Fruit fly (Drosophila melanogaster) whole organism, embryonic: Measurements from ENCODE around the gene CG16710.

Source experiments
- ATbp ChIP-seq: fragments of 200-800 bp; sonication (Bioruptor generic); optimal IDR thresholded peaks from 2 replicates; lab custom pipeline; 2017; ENCODE audit warnings: missing biosample characterization, mild to moderate bottlenecking, missing genetic modification characterization, missing genetic modification reagents
- Abd-B ChIP-seq: fragments of 200-800 bp; sonication (Bioruptor generic); optimal IDR thresholded peaks from 2 replicates; lab custom pipeline; 2018; ENCODE audit warnings: missing biosample characterization, mild to moderate bottlenecking, missing genetic modification characterization, moderate library complexity
- Ada2b ChIP-seq: fragments of 200-800 bp; sonication (Bioruptor generic); IDR thresholded peaks from 2 replicates; pipeline ENCODE4 v1.3.6; 2022; ENCODE audit warnings: missing biosample characterization, missing genetic modification characterization
- Aef1 ChIP-seq: fragments of 200-800 bp; sonication (Bioruptor generic); IDR thresholded peaks from 3 replicates; pipeline ENCODE4 v1.3.6; 2022; ENCODE audit warnings: missing biosample characterization, missing genetic modification characterization
- CG10654 ChIP-seq: fragments of 200-800 bp; sonication (Bioruptor generic); optimal IDR thresholded peaks from 2 replicates; lab custom pipeline; 2016; ENCODE audit warnings: missing biosample characterization, missing genetic modification characterization
- CG11504 ChIP-seq: fragments of 200-800 bp; sonication (Bioruptor generic); optimal IDR thresholded peaks from 3 replicates; lab custom pipeline; 2019; ENCODE audit warnings: missing biosample characterization, mild to moderate bottlenecking, missing genetic modification characterization, moderate library complexity
- CG12391 ChIP-seq: fragments of 200-800 bp; sonication (Bioruptor generic); optimal IDR thresholded peaks from 3 replicates; lab custom pipeline; 2018; ENCODE audit warnings: missing biosample characterization, mild to moderate bottlenecking, missing genetic modification characterization, moderate library complexity
- CG13123 ChIP-seq: fragments of 200-800 bp; sonication (Bioruptor generic); optimal IDR thresholded peaks from 2 replicates; lab custom pipeline; 2016; ENCODE audit warnings: missing biosample characterization, missing genetic modification characterization
- CG13624 ChIP-seq: fragments of 200-800 bp; sonication (Bioruptor generic); optimal IDR thresholded peaks from 2 replicates; lab custom pipeline; 2016; ENCODE audit warnings: missing biosample characterization, missing genetic modification characterization
- CG15073 ChIP-seq: fragments of 200-800 bp; sonication (Bioruptor generic); optimal IDR thresholded peaks from 2 replicates; lab custom pipeline; 2016; ENCODE audit warnings: missing biosample characterization, missing genetic modification characterization
- CG17829 ChIP-seq: fragments of 200-800 bp; optimal IDR thresholded peaks from 2 replicates; lab custom pipeline; 2019; ENCODE audit warnings: missing biosample characterization, mild to moderate bottlenecking, missing genetic modification characterization, moderate library complexity
- CG18764 ChIP-seq: fragments of 200-800 bp; sonication (Bioruptor generic); optimal IDR thresholded peaks from 3 replicates; lab custom pipeline; 2016; ENCODE audit warnings: missing biosample characterization, missing genetic modification characterization
- CG2116 ChIP-seq: fragments of 200-800 bp; sonication (Bioruptor generic); optimal IDR thresholded peaks from 3 replicates; lab custom pipeline; 2018; ENCODE audit warnings: missing biosample characterization, mild to moderate bottlenecking, missing genetic modification characterization
- CG2129 ChIP-seq: fragments of 200-800 bp; sonication (Bioruptor generic); IDR thresholded peaks from 2 replicates; pipeline ENCODE4 v1.3.6; 2022; ENCODE audit warnings: missing biosample characterization, missing genetic modification characterization; ENCODE audit not compliant: partially characterized antibody
- CG30403 ChIP-seq: fragments of 200-800 bp; sonication (Bioruptor generic); optimal IDR thresholded peaks from 3 replicates; lab custom pipeline; 2016; ENCODE audit warnings: missing biosample characterization, missing genetic modification characterization
- CG3281 ChIP-seq: fragments of 200-800 bp; sonication (Bioruptor generic); optimal IDR thresholded peaks from 3 replicates; lab custom pipeline; 2017; ENCODE audit warnings: missing biosample characterization, mild to moderate bottlenecking, missing genetic modification characterization
- CG33213 ChIP-seq: fragments of 200-800 bp; sonication (Bioruptor generic); optimal IDR thresholded peaks from 3 replicates; lab custom pipeline; 2016; ENCODE audit warnings: missing biosample characterization, missing genetic modification characterization
- CG3407 ChIP-seq: fragments of 200-800 bp; sonication (Bioruptor generic); optimal IDR thresholded peaks from 2 replicates; lab custom pipeline; 2018; ENCODE audit warnings: missing biosample characterization, mild to moderate bottlenecking, missing genetic modification characterization
- CG3847 ChIP-seq: fragments of 200-800 bp; sonication (Bioruptor generic); IDR thresholded peaks from 2 replicates; pipeline ENCODE4 v1.3.6; 2022; ENCODE audit warnings: missing biosample characterization, missing genetic modification characterization
- CG6175 ChIP-seq: fragments of 200-800 bp; sonication (Bioruptor generic); IDR thresholded peaks from 3 replicates; pipeline ENCODE4 v1.3.6; 2022; ENCODE audit warnings: missing biosample characterization, missing genetic modification characterization
- CG6854 ChIP-seq: fragments of 200-800 bp; sonication (Bioruptor generic); optimal IDR thresholded peaks from 3 replicates; lab custom pipeline; 2017; ENCODE audit warnings: missing biosample characterization, mild to moderate bottlenecking, missing genetic modification characterization
- CG9609 ChIP-seq: fragments of 200-800 bp; sonication (Bioruptor generic); optimal IDR thresholded peaks from 3 replicates; lab custom pipeline; 2016; ENCODE audit warnings: missing biosample characterization, missing genetic modification characterization
- CHES-1-like ChIP-seq: fragments of 200-800 bp; sonication (Bioruptor generic); optimal IDR thresholded peaks from 2 replicates; lab custom pipeline; 2016; ENCODE audit warnings: missing biosample characterization, missing genetic modification characterization
- CrebB ChIP-seq: fragments of 200-800 bp; sonication (Bioruptor generic); optimal IDR thresholded peaks from 3 replicates; lab custom pipeline; 2018; ENCODE audit warnings: missing biosample characterization, mild to moderate bottlenecking, missing genetic modification characterization
- Dip2 ChIP-seq: fragments of 200-800 bp; sonication (Bioruptor generic); IDR thresholded peaks from 2 replicates; pipeline ENCODE4 v1.3.6; 2022; ENCODE audit warnings: missing biosample characterization, missing genetic modification characterization
- Dp ChIP-seq: fragments of 200-800 bp; sonication (Bioruptor generic); optimal IDR thresholded peaks from 2 replicates; lab custom pipeline; 2018; ENCODE audit warnings: missing biosample characterization, mild to moderate bottlenecking, missing genetic modification characterization, moderate library complexity
- Ets97D ChIP-seq: fragments of 200-800 bp; sonication (Bioruptor generic); optimal IDR thresholded peaks from 3 replicates; lab custom pipeline; 2016; ENCODE audit warnings: missing biosample characterization, missing genetic modification characterization
- Hmr ChIP-seq: fragments of 200-800 bp; sonication (Bioruptor generic); optimal IDR thresholded peaks from 3 replicates; lab custom pipeline; 2017; ENCODE audit warnings: mild to moderate bottlenecking, missing biosample characterization, missing genetic modification reagents, missing genetic modification characterization
- Hr3 ChIP-seq: fragments of 200-800 bp; sonication (Bioruptor generic); optimal IDR thresholded peaks from 3 replicates; lab custom pipeline; 2016; ENCODE audit warnings: missing biosample characterization, missing genetic modification characterization
- Lim3 ChIP-seq: fragments of 200-800 bp; sonication (Bioruptor generic); IDR thresholded peaks from 2 replicates; pipeline ENCODE4 v1.3.6; 2022; ENCODE audit warnings: missing biosample characterization, missing genetic modification characterization
- Lpt ChIP-seq: fragments of >200 bp; optimal IDR thresholded peaks from 2 replicates; lab custom pipeline; 2018; ENCODE audit warnings: missing biosample characterization, missing genetic modification characterization
- Oli ChIP-seq: fragments of 200-800 bp; sonication (Bioruptor generic); optimal IDR thresholded peaks from 2 replicates; lab custom pipeline; 2018; ENCODE audit warnings: missing biosample characterization, mild to moderate bottlenecking, missing genetic modification characterization, moderate library complexity
- Side ChIP-seq: fragments of 200-800 bp; sonication (Bioruptor generic); optimal IDR thresholded peaks from 2 replicates; lab custom pipeline; 2016; ENCODE audit warnings: missing biosample characterization, missing genetic modification characterization
- ci ChIP-seq: fragments of 200-800 bp; sonication (Bioruptor generic); IDR thresholded peaks from 3 replicates; pipeline ENCODE4 v1.3.6; 2022; ENCODE audit warnings: missing biosample characterization, missing genetic modification characterization
- crc ChIP-seq: fragments of 200-800 bp; sonication (Bioruptor generic); optimal IDR thresholded peaks from 2 replicates; lab custom pipeline; 2016; ENCODE audit warnings: missing biosample characterization, missing genetic modification characterization
- da ChIP-seq: fragments of 200-800 bp; sonication (Bioruptor generic); optimal IDR thresholded peaks from 2 replicates; lab custom pipeline; 2016; ENCODE audit warnings: missing biosample characterization, missing genetic modification characterization
- emc ChIP-seq: fragments of 200-800 bp; sonication (Bioruptor generic); optimal IDR thresholded peaks from 2 replicates; lab custom pipeline; 2016; ENCODE audit warnings: missing biosample characterization, missing genetic modification characterization
- fd3F ChIP-seq: fragments of 200-800 bp; sonication (Bioruptor generic); optimal IDR thresholded peaks from 2 replicates; lab custom pipeline; 2018; ENCODE audit warnings: missing biosample characterization, mild to moderate bottlenecking, missing genetic modification characterization, moderate library complexity
- gsb-n ChIP-seq: fragments of 200-800 bp; sonication (Bioruptor generic); optimal IDR thresholded peaks from 3 replicates; lab custom pipeline; 2018; ENCODE audit warnings: missing biosample characterization, mild to moderate bottlenecking, missing genetic modification characterization
- ham ChIP-seq: fragments of 200-800 bp; sonication (Bioruptor generic); IDR thresholded peaks from 2 replicates; pipeline ENCODE4 v1.3.6; 2022; ENCODE audit warnings: missing biosample characterization, missing genetic modification characterization
- jumu ChIP-seq: fragments of 200-800 bp; sonication (Bioruptor generic); optimal IDR thresholded peaks from 3 replicates; lab custom pipeline; 2016; ENCODE audit warnings: missing biosample characterization, missing genetic modification characterization
- kah ChIP-seq: fragments of 200-800 bp; sonication (Bioruptor generic); optimal IDR thresholded peaks from 2 replicates; lab custom pipeline; 2018; ENCODE audit warnings: missing biosample characterization, mild to moderate bottlenecking, missing genetic modification characterization
- lab ChIP-seq: fragments of 200-800 bp; sonication (Bioruptor generic); optimal IDR thresholded peaks from 3 replicates; lab custom pipeline; 2017; ENCODE audit warnings: missing biosample characterization, missing genetic modification characterization, mild to moderate bottlenecking, moderate library complexity, missing genetic modification reagents
- peb ChIP-seq: fragments of 200-800 bp; sonication (Bioruptor generic); IDR thresholded peaks from 2 replicates; pipeline ENCODE4 v1.3.6; 2022; ENCODE audit warnings: missing biosample characterization, missing genetic modification characterization
- schlank ChIP-seq: fragments of 200-800 bp; sonication (Bioruptor generic); optimal IDR thresholded peaks from 2 replicates; lab custom pipeline; 2018; ENCODE audit warnings: missing biosample characterization, mild to moderate bottlenecking, missing genetic modification characterization
- slbo ChIP-seq: fragments of 200-800 bp; sonication (Bioruptor generic); IDR thresholded peaks from 2 replicates; pipeline ENCODE4 v1.3.6; 2022; ENCODE audit warnings: missing biosample characterization, missing genetic modification characterization
- so ChIP-seq: fragments of 200-800 bp; sonication (Bioruptor generic); IDR thresholded peaks from 3 replicates; pipeline ENCODE4 v1.3.6; 2022; ENCODE audit warnings: missing biosample characterization, missing genetic modification characterization
- ssp ChIP-seq: fragments of 200-800 bp; sonication (Bioruptor generic); IDR thresholded peaks from 2 replicates; pipeline ENCODE4 v1.3.6; 2022; ENCODE audit warnings: missing biosample characterization, missing genetic modification characterization
- unpg ChIP-seq: fragments of 200-800 bp; sonication (Bioruptor generic); optimal IDR thresholded peaks from 3 replicates; lab custom pipeline; 2018; ENCODE audit warnings: missing biosample characterization, mild to moderate bottlenecking, missing genetic modification characterization, moderate library complexity
- vvl ChIP-seq: fragments of 200-800 bp; sonication (Bioruptor generic); IDR thresholded peaks from 2 replicates; pipeline ENCODE4 v1.3.6; 2022; ENCODE audit warnings: missing biosample characterization, missing genetic modification characterization
- zen ChIP-seq: fragments of 200-800 bp; sonication (Bioruptor generic); optimal IDR thresholded peaks from 3 replicates; lab custom pipeline; 2018; ENCODE audit warnings: missing biosample characterization, mild to moderate bottlenecking, missing genetic modification characterization, moderate library complexity

CG16710 gene

DNA sequence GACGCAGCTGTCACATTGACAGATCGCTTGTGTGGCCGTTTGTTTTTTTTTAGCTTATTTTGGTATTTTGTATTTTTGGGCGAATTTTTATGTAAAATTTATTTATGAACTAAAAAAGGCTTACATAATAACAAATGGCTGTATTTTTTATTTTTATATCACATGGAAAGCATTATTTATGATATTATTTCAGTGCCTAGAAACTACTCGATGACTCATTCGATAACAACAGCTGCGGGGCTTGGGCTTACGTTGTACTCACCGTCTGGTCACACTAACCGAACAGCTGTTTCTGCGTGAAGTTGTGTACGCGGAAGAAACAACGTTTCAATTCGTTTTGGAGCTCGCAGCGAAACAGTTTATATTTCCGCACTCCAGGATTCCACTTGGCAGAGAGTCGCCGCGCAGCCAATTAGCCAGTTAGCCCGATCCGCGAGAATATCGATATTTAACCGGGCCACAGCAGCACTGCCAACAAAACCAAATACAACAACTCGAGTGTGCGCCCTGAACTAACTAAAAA, 50.7 kb downstream of the CG16710 start, which contains the start of the genes Hmgcr and Rpn9 (continued):
- TF ChIP-seq crc (GFP tag; lab: Kevin White, UChicago): no peak
- TF ChIP-seq ssp (GFP tag; lab: Robert Waterston, UW): no peak
- no peak for TF ChIP-seq Dip2 (GFP tag; lab: Robert Waterston, UW)
- peak; percentile 14 for TF ChIP-seq CG13624
- no peak for TF ChIP-seq schlank (tag; lab: Kevin White, UChicago)
- TF ChIP-seq Hmr (GFP tag; lab: Kevin White, UChicago): peak; percentile 55
- TF ChIP-seq CG15073: no peak
- TF ChIP-seq kah: no peak
- peak; percentile 51 for TF ChIP-seq CG11504 (tag; lab: Kevin White, UChicago)
- peak; percentile 45 for TF ChIP-seq zen (tag; lab: Kevin White, UChicago)
- no peak for TF ChIP-seq Ada2b
- peak; percentile 63 for TF ChIP-seq CG12391 (tag; lab: Kevin White, UChicago)
- TF ChIP-seq CG9609: no peak
- no peak for TF ChIP-seq CG13123 (GFP tag; lab: Kevin White, UChicago)
- no peak for TF ChIP-seq ATbp (GFP tag; lab: Kevin White, UChicago)
- TF ChIP-seq Hr3 (GFP tag; lab: Kevin White, UChicago): no peak
- 0 out of 2 replicates have a peak, but pooled peaks have one; percentile 9 for TF ChIP-seq CG3847
- peak; percentile 38 for TF ChIP-seq CrebB (tag; lab: Kevin White, UChicago)
- peak; percentile 72 for TF ChIP-seq CG2116 (GFP tag; lab: Kevin White, UChicago)
- no peak for TF ChIP-seq emc
- TF ChIP-seq Aef1 (GFP tag; lab: Robert Waterston, UW): no peak
- TF ChIP-seq CG6175: no peak
- peak; percentile 15 for TF ChIP-seq CG33213 (GFP tag; lab: Kevin White, UChicago)
- TF ChIP-seq Abd-B (GFP tag; lab: Kevin White, UChicago): no peak
- TF ChIP-seq Dp (GFP tag; lab: Kevin White, UChicago): peak; percentile 48
- no peak for TF ChIP-seq CG3407 (GFP tag; lab: Kevin White, UChicago)
- no peak for TF ChIP-seq Lim3 (GFP tag; lab: Robert Waterston, UW)
- TF ChIP-seq ham (GFP tag; lab: Robert Waterston, UW): no peak
- TF ChIP-seq CG2129 (GFP tag; lab: Robert Waterston, UW): no peak
- TF ChIP-seq slbo (GFP tag; lab: Robert Waterston, UW): no peak; the same call in 1 of the 2 replicates
- TF ChIP-seq lab (GFP tag; lab: Kevin White, UChicago): peak; percentile 32
- no peak for TF ChIP-seq Oli (tag; lab: Kevin White, UChicago)
- peak; percentile 53 for TF ChIP-seq CHES-1-like (GFP tag; lab: Kevin White, UChicago)
- peak; percentile 21 for TF ChIP-seq unpg
- TF ChIP-seq CG30403 (GFP tag; lab: Kevin White, UChicago): peak; percentile 13
- peak; percentile 65; the same call in 2 of the 3 replicates for TF ChIP-seq ci (GFP tag; lab: Robert Waterston, UW)
- no peak for TF ChIP-seq da (GFP tag; lab: Kevin White, UChicago)
- no peak; the same call in 2 of the 3 replicates for TF ChIP-seq so (GFP tag; lab: Robert Waterston, UW)
- TF ChIP-seq CG6854 (GFP tag; lab: Kevin White, UChicago): no peak
- peak; percentile 92 for TF ChIP-seq Ets97D (GFP tag; lab: Kevin White, UChicago)
- no peak for TF ChIP-seq Lpt (GFP tag; lab: Kevin White, UChicago)
- peak; percentile 49 for TF ChIP-seq gsb-n
- TF ChIP-seq peb (GFP tag; lab: Robert Waterston, UW): no peak
- TF ChIP-seq CG10654 (GFP tag; lab: Kevin White, UChicago): no peak
- TF ChIP-seq fd3F (GFP tag; lab: Kevin White, UChicago): no peak
- no peak for TF ChIP-seq Side
- peak; percentile 2 for TF ChIP-seq CG3281 (GFP tag; lab: Kevin White, UChicago)
- TF ChIP-seq CG18764 (GFP tag; lab: Kevin White, UChicago): no peak
- TF ChIP-seq vvl (GFP tag; lab: Robert Waterston, UW): no peak
- TF ChIP-seq CG17829 (tag; lab: Kevin White, UChicago): peak; percentile 43
- peak; percentile 8 for TF ChIP-seq jumu (GFP tag; lab: Kevin White, UChicago)
